Worm (Caenorhabditis elegans) whole organism, midembryonic: ENCODE measurements around the gene acl-9.

ENCODE experiments used
- cog-1 ChIP-seq: sonication (generic microtip); optimal IDR thresholded peaks from 2 replicates; lab custom pipeline; 2016; ENCODE audit warnings: missing genetic modification characterization, missing compliant biosample characterization
- flt-1 ChIP-seq: fragments of 200-800 bp; sonication (Bioruptor generic); IDR thresholded peaks from 2 replicates; pipeline ENCODE4 v1.3.6; 2022; ENCODE audit warnings: missing genetic modification characterization, missing compliant biosample characterization
- klf-2 ChIP-seq: fragments of 200-800 bp; sonication (Bioruptor generic); conservative IDR thresholded peaks from 2 replicates; pipeline ENCODE4 v1.3.6; 2022; ENCODE audit warnings: missing genetic modification reagents, missing genetic modification characterization, missing compliant biosample characterization
- tab-1 ChIP-seq: fragments of 200-800 bp; sonication (Bioruptor generic); IDR thresholded peaks from 2 replicates; pipeline ENCODE4 v1.3.6; 2022; ENCODE audit warnings: missing genetic modification characterization, missing compliant biosample characterization
- ztf-23 ChIP-seq: fragments of 200-800 bp; sonication (Bioruptor generic); IDR thresholded peaks from 2 replicates; pipeline ENCODE4 v1.3.6; 2022; ENCODE audit warnings: missing genetic modification reagents, missing genetic modification characterization, missing compliant biosample characterization
- ztf-29 ChIP-seq: fragments of 200-800 bp; sonication (Bioruptor generic); IDR thresholded peaks from 2 replicates; pipeline ENCODE4 v1.3.6; 2022; ENCODE audit warnings: missing genetic modification reagents, missing genetic modification characterization, missing compliant biosample characterization

DNA sequence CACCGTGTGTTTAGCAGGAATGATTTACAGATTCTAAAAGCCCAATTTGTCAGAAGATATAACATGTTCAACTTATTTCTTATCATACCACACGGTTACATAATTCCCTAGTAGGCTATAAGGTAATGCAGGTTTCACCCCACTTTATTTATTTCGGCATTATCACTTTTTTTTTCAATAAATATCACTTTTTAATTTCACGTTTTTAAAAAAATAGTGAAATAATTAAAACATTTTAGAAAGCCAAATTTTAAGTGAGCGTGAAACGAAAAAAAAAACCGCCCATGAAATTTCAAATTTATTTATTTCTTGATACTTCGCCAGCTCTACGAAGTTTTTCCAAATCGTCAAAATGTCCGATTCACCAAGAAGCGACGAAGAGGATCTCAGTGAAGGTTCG, 4.7 kb upstream of the acl-9 start, which contains the start of gene fbxa-196:
- TF ChIP-seq flt-1 (GFP tag; lab: Robert Waterston, UW) = no peak
- TF ChIP-seq klf-2 = no peak
- TF ChIP-seq ztf-29 (GFP tag; lab: Robert Waterston, UW) = no peak
- TF ChIP-seq ztf-23 = no peak
- TF ChIP-seq cog-1 (tag; lab: Kevin White, UChicago) = no peak
- no peak for TF ChIP-seq tab-1 (GFP tag; lab: Robert Waterston, UW)
